Worm (Caenorhabditis elegans) whole organism, young adult: ENCODE measurements around the gene sel-11.

ENCODE experiments used
- B0035.1 ChIP-seq: sonication (generic microtip); optimal IDR thresholded peaks from 2 replicates; lab custom pipeline; 2016; ENCODE audit warnings: missing genetic modification characterization, mild to moderate bottlenecking, missing compliant biosample characterization, missing genotype, missing genetic modification reagents
- C06A6.2 ChIP-seq: fragments of 200-800 bp; sonication (Bioruptor generic); conservative IDR thresholded peaks from 2 replicates; pipeline ENCODE4 v1.3.6; 2022; ENCODE audit warnings: missing genetic modification characterization, missing compliant biosample characterization
- D2030.7 ChIP-seq: fragments of 200-800 bp; sonication (Bioruptor generic); IDR thresholded peaks from 2 replicates; pipeline ENCODE4 v1.3.6; 2022; ENCODE audit warnings: missing genetic modification reagents, missing genetic modification characterization, missing compliant biosample characterization
- F23B12.7 ChIP-seq: sonication (generic microtip); optimal IDR thresholded peaks from 2 replicates; lab custom pipeline; 2017; ENCODE audit warnings: missing genetic modification characterization, mild to moderate bottlenecking, missing compliant biosample characterization, antibody characterized with exemption, moderate library complexity; ENCODE audit not compliant: insufficient read depth
- F52B5.7 ChIP-seq: sonication (generic microtip); optimal IDR thresholded peaks from 2 replicates; lab custom pipeline; 2016; ENCODE audit warnings: mild to moderate bottlenecking, missing genetic modification characterization, missing compliant biosample characterization
- T26A5.8 ChIP-seq: sonication (generic microtip); optimal IDR thresholded peaks from 2 replicates; lab custom pipeline; 2016; ENCODE audit warnings: missing genetic modification characterization, missing compliant biosample characterization
- Y56A3A.18 ChIP-seq: fragments of 200-800 bp; sonication (Bioruptor generic); IDR thresholded peaks from 2 replicates; pipeline ENCODE4 v1.3.6; 2022; ENCODE audit warnings: missing genetic modification reagents, missing genetic modification characterization, missing compliant biosample characterization
- Y95B8A.8 ChIP-seq: fragments of 200-800 bp; sonication (Bioruptor generic); IDR thresholded peaks from 2 replicates; pipeline ENCODE4 v1.3.6; 2022; ENCODE audit warnings: missing genetic modification reagents, missing genetic modification characterization, missing compliant biosample characterization
- ZK185.1 ChIP-seq: sonication (generic microtip); optimal IDR thresholded peaks from 2 replicates; lab custom pipeline; 2016; ENCODE audit warnings: mild to moderate bottlenecking, missing genetic modification characterization, missing compliant biosample characterization; ENCODE audit not compliant: poor library complexity, severe bottlenecking
- ccch-3 ChIP-seq: fragments of 200-800 bp; sonication (Bioruptor generic); optimal IDR thresholded peaks from 2 replicates; lab custom pipeline; 2018; ENCODE audit warnings: mild to moderate bottlenecking, missing genetic modification characterization, missing compliant biosample characterization
- ceh-27 ChIP-seq: fragments of 200-800 bp; sonication (Bioruptor generic); optimal IDR thresholded peaks from 2 replicates; lab custom pipeline; 2018; ENCODE audit warnings: mild to moderate bottlenecking, missing genetic modification characterization, moderate library complexity, missing compliant biosample characterization
- ceh-58 ChIP-seq: fragments of 200-800 bp; sonication (Bioruptor generic); IDR thresholded peaks from 2 replicates; pipeline ENCODE4 v1.3.6; 2022; ENCODE audit warnings: missing genetic modification characterization, missing compliant biosample characterization
- egl-44 ChIP-seq: fragments of 200-800 bp; sonication (Bioruptor generic); IDR thresholded peaks from 2 replicates; pipeline ENCODE4 v1.3.6; 2022; ENCODE audit warnings: missing genetic modification reagents, missing genetic modification characterization, missing compliant biosample characterization
- ekl-4 ChIP-seq: fragments of 200-800 bp; sonication (Bioruptor generic); IDR thresholded peaks from 2 replicates; pipeline ENCODE4 v1.3.6; 2022; ENCODE audit warnings: missing genetic modification reagents, missing genetic modification characterization, missing compliant biosample characterization
- him-1 ChIP-seq: sonication (generic microtip); optimal IDR thresholded peaks from 2 replicates; lab custom pipeline; 2016; ENCODE audit warnings: missing genotype, missing genetic modification reagents, missing genetic modification characterization, missing compliant biosample characterization
- hlh-26 ChIP-seq: fragments of 200-800 bp; sonication (Bioruptor generic); conservative IDR thresholded peaks from 2 replicates; pipeline ENCODE4 v1.3.6; 2022; ENCODE audit warnings: missing genetic modification reagents, missing genetic modification characterization, missing compliant biosample characterization
- lin-40 ChIP-seq: sonication (generic microtip); optimal IDR thresholded peaks from 2 replicates; lab custom pipeline; 2016; ENCODE audit warnings: missing genetic modification characterization, mild to moderate bottlenecking, missing compliant biosample characterization, missing genotype, missing genetic modification reagents
- lin-54 ChIP-seq: fragments of 200-800 bp; sonication (Bioruptor generic); optimal IDR thresholded peaks from 2 replicates; lab custom pipeline; 2018; ENCODE audit warnings: mild to moderate bottlenecking, missing genetic modification characterization, missing compliant biosample characterization
- lir-1 ChIP-seq: fragments of 200-800 bp; sonication (Bioruptor generic); conservative IDR thresholded peaks from 2 replicates; pipeline ENCODE4 v1.3.6; 2022; ENCODE audit warnings: missing genetic modification reagents, missing genetic modification characterization, missing compliant biosample characterization
- lsy-27 ChIP-seq: sonication (generic microtip); optimal IDR thresholded peaks from 2 replicates; lab custom pipeline; 2017; ENCODE audit warnings: missing genetic modification characterization, mild to moderate bottlenecking, missing compliant biosample characterization, antibody characterized with exemption, missing genotype, borderline replicate concordance; ENCODE audit not compliant: insufficient read depth
- mcd-1 ChIP-seq: fragments of 200-800 bp; sonication (Bioruptor generic); IDR thresholded peaks from 2 replicates; pipeline ENCODE4 v1.3.6; 2022; ENCODE audit warnings: missing genetic modification reagents, missing genetic modification characterization, missing compliant biosample characterization
- mel-28 ChIP-seq: sonication (generic microtip); optimal IDR thresholded peaks from 2 replicates; lab custom pipeline; 2016; ENCODE audit warnings: borderline replicate concordance, mild to moderate bottlenecking, missing genetic modification characterization, missing compliant biosample characterization
- nfya-1 ChIP-seq: sonication (generic microtip); optimal IDR thresholded peaks from 2 replicates; lab custom pipeline; 2017; ENCODE audit warnings: antibody characterized with exemption, missing compliant biosample characterization, missing genetic modification characterization, borderline replicate concordance; ENCODE audit not compliant: insufficient read depth
- nfya-2 ChIP-seq: fragments of 200-800 bp; sonication (Bioruptor generic); IDR thresholded peaks from 2 replicates; pipeline ENCODE4 v1.3.6; 2022; ENCODE audit warnings: missing genetic modification reagents, missing genetic modification characterization, missing compliant biosample characterization
- nhr-120 ChIP-seq: fragments of 200-800 bp; sonication (Bioruptor generic); IDR thresholded peaks from 2 replicates; pipeline ENCODE4 v1.3.6; 2022; ENCODE audit warnings: missing genetic modification characterization, missing compliant biosample characterization
- nhr-179 ChIP-seq: sonication (generic microtip); optimal IDR thresholded peaks from 2 replicates; lab custom pipeline; 2016; ENCODE audit warnings: mild to moderate bottlenecking, missing genetic modification characterization, missing compliant biosample characterization
- nhr-80 ChIP-seq: sonication (generic microtip); optimal IDR thresholded peaks from 2 replicates; lab custom pipeline; 2016; ENCODE audit warnings: missing genetic modification characterization, missing compliant biosample characterization
- rcor-1 ChIP-seq: fragments of 200-800 bp; sonication (Bioruptor generic); IDR thresholded peaks from 2 replicates; pipeline ENCODE4 v1.3.6; 2022; ENCODE audit warnings: missing genetic modification reagents, missing genetic modification characterization, missing compliant biosample characterization
- rec-8 ChIP-seq, 2 experiments: sonication (generic microtip); optimal IDR thresholded peaks; 2 replicates each; lab custom pipeline; 2016; ENCODE audit warnings: mild to moderate bottlenecking in 2 of 2, missing genetic modification characterization in 2 of 2, missing genetic modification reagents in 2 of 2, missing genotype in 2 of 2, missing biosample characterization in 1 of 2, missing compliant biosample characterization in 1 of 2, moderate library complexity in 1 of 2
- repo-1 ChIP-seq: sonication (generic microtip); optimal IDR thresholded peaks from 2 replicates; lab custom pipeline; 2017; ENCODE audit warnings: mild to moderate bottlenecking, missing genetic modification characterization, missing compliant biosample characterization
- sdz-38 ChIP-seq: sonication (generic microtip); optimal IDR thresholded peaks from 2 replicates; lab custom pipeline; 2016; ENCODE audit warnings: missing genotype, missing genetic modification characterization, missing compliant biosample characterization
- tbx-9 ChIP-seq: sonication (generic microtip); optimal IDR thresholded peaks from 2 replicates; lab custom pipeline; 2016; ENCODE audit warnings: borderline replicate concordance, missing genetic modification characterization, inconsistent platforms, missing compliant biosample characterization
- xnd-1 ChIP-seq: sonication (generic microtip); optimal IDR thresholded peaks from 2 replicates; lab custom pipeline; 2016; ENCODE audit warnings: missing genotype, missing genetic modification reagents, missing genetic modification characterization, missing compliant biosample characterization
- ztf-25 ChIP-seq: fragments of 200-800 bp; sonication (Bioruptor generic); IDR thresholded peaks from 2 replicates; pipeline ENCODE4 v1.3.6; 2022; ENCODE audit warnings: missing genetic modification reagents, missing genetic modification characterization, missing compliant biosample characterization
- ztf-26 ChIP-seq: sonication (generic microtip); optimal IDR thresholded peaks from 2 replicates; lab custom pipeline; 2017; ENCODE audit warnings: missing genetic modification characterization, missing compliant biosample characterization
- ztf-28 ChIP-seq: fragments of 200-800 bp; sonication (Bioruptor generic); IDR thresholded peaks from 2 replicates; pipeline ENCODE4 v1.3.6; 2022; ENCODE audit warnings: missing genetic modification reagents, missing genetic modification characterization, missing compliant biosample characterization

Gene sel-11

DNA sequence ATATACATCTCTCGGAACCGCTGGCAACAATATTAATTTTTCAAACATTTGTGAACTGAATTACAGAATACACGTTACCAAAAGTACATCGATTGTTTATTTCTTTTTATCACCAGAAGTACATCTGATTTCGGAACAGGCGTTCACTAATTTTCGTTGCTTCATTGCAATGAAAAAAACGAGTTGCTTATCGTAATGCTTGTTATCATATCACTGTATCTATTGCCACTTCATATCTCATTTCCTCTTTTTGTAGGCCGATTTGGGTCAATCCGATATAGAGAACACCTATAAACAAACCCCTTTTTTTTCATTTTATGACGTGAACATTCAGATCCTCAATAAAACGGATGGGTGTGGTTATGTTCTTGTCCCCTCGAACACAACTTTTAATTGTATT lies 29.8 kb upstream of the sel-11 start:
- TF ChIP-seq nfya-2 (GFP tag; lab: Robert Waterston, UW) (no peak), nhr-179 (no peak), tbx-9 (no peak), mel-28 (tag; lab: Kevin White, UChicago) (no peak), repo-1 (tag; lab: Kevin White, UChicago) (no peak), B0035.1 (no peak), ccch-3 (GFP tag; lab: Kevin White, UChicago) (no peak), Y56A3A.18 (GFP tag; lab: Robert Waterston, UW) (no peak), ztf-26 (no peak)

DNA sequence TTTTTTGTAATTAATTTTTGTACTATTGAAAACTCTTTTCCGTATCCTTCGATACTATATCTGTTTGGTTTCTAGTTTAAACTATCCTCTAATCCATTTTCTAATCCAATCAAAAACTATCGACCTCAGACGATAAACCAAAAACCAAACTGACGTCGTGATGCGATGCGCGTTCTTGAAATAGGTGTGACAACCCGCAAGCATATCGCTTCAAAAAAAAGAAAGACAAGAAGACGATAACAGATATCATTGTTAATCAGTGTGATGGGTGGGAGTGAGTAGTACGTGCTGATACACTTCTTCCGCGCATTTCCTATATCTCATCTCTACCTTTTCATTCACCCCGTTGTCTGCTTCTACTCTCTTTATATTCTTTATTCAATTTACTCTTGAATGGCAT lies 27.3 kb upstream of the sel-11 start, which contains the start of gene T04F3.1:
TSS of gene T04F3.1 (plus strand) at position 246 of the 400 bp plus-strand sequence.
- TF ChIP-seq C06A6.2 (GFP tag; lab: Robert Waterston, UW) (no peak), lin-54 (GFP tag; lab: Kevin White, UChicago) (no peak), lin-40 (no peak), ztf-26 (no peak), ztf-28 (GFP tag; lab: Robert Waterston, UW) (no peak), nhr-120 (no peak), xnd-1 (tag; lab: Kevin White, UChicago) (no peak), egl-44 (no peak)

DNA sequence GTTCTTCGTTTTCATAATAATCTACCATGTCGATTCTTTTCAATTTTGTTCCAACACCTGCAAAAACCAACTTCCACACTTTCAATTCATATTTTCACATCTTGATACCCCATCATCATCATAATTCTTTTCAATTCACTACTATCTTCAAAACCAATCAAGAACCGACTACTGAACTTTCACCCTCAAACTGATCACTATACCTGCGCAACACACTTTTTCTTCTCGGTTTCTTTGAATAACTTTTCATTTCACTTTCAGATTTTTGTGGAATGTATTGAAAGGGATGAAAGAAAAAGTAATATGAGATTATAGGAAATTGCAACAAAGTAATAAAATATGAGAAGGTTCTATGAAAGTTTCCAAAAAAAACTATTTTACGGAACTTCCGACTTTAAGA lies 26.1 kb upstream of the sel-11 start:
- TF ChIP-seq ekl-4 (GFP tag; lab: Robert Waterston, UW), result no peak
- TF ChIP-seq ztf-25 (GFP tag; lab: Robert Waterston, UW), result no peak
- no peak for TF ChIP-seq ceh-58

DNA sequence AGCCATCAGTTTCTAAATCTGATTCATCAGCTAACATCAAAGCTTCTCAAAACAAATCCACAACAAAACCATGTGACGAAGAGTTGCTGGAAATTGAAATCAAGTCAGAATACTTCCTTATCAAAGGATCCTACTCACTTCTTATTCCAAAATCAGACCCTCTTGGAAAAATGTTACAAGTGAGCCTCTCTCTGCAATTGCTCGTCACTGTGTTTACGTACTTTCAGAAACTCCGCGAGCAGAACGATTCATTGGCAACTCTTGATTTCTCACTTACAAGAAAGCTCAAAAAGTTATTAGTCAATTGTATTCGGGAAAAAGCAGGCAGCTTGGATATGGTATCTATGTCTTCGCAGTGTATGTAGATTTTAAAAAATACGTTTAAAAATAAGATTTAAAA lies 15.6 kb upstream of the sel-11 start:
- TF ChIP-seq lir-1 (GFP tag; lab: Robert Waterston, UW) (no peak), Y56A3A.18 (GFP tag; lab: Robert Waterston, UW) (no peak)

DNA sequence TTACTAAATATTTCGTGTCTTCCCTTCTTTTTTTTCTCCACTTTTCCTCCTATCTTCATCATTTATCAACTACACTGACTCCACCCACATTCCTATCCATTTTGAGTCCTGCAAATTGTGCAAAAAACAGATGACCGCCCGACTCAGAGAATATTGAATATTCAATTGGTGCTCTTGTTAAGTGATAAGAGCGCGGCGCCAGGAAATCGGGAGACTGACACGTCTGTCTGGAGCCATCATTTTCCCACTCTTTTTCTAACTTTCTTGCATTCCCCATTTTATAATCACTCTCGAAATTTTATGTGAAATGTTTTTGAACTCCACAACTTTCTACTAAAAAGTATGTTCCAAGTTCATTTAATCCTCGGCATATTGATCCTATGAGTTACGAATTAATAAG lies 11.3 kb upstream of the sel-11 start:
- no peak for TF ChIP-seq F52B5.7 (tag; lab: Kevin White, UChicago)
- TF ChIP-seq nhr-80 (tag; lab: Kevin White, UChicago), result peak; percentile 84
- no peak for TF ChIP-seq rcor-1

DNA sequence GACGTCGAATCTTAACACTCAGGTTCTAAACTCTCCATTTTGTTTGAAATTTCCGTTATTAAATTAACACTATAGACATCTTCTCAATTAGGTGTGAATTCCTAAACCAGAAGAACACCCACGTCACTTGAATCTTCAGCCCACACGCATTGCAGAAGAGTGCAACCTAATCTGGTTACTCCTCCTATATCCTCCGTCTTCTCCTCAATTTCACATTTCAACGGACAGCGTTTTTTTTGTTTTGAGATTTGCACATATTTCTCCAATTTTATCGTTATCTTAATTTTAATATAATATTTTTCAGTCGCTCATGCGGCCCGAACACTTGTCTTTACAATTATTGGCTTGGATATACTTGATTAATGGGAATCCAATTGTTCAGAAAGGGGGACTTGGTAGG lies 9.8 kb upstream of the sel-11 start, which contains the start of gene smoc-1:
TSS of gene smoc-1 (plus strand) at position 301 of the 400 bp plus-strand sequence.
- TF ChIP-seq lsy-27 (no peak), him-1 (no peak), F23B12.7 (no peak), ZK185.1 (tag; lab: Kevin White, UChicago) (no peak), D2030.7 (GFP tag; lab: Robert Waterston, UW) (no peak), Y95B8A.8 (no peak), rcor-1 (no peak), xnd-1 (tag; lab: Kevin White, UChicago) (no peak), sdz-38 (tag; lab: Kevin White, UChicago) (no peak), ccch-3 (GFP tag; lab: Kevin White, UChicago) (no peak), hlh-26 (GFP tag; lab: Robert Waterston, UW) (no peak), nfya-1 (tag; lab: Kevin White, UChicago) (no peak), T26A5.8 (tag; lab: Kevin White, UChicago) (no peak), mcd-1 (GFP tag; lab: Robert Waterston, UW) (no peak), rec-8 (tag; optimal IDR thresholded peaks at IDR 0.05; lab: Kevin White, UChicago) (no peak), ceh-27 (GFP tag; lab: Kevin White, UChicago) (no peak)
